Worm (Caenorhabditis elegans) whole organism, dauer: Measurements from ENCODE around the gene F44F4.3.
"Not testable (repeated sequence)": the region's sequence is repeated elsewhere in the genome, so short reads cannot be mapped to it uniquely, and the experiment has no call there.

Experiments
- unc-62 ChIP-seq: sonication (generic microtip); optimal IDR thresholded peaks from 2 replicates; lab custom pipeline; 2017; ENCODE audit warnings: missing biosample characterization, missing genetic modification reagents, missing genetic modification characterization

F44F4.3 gene

DNA sequence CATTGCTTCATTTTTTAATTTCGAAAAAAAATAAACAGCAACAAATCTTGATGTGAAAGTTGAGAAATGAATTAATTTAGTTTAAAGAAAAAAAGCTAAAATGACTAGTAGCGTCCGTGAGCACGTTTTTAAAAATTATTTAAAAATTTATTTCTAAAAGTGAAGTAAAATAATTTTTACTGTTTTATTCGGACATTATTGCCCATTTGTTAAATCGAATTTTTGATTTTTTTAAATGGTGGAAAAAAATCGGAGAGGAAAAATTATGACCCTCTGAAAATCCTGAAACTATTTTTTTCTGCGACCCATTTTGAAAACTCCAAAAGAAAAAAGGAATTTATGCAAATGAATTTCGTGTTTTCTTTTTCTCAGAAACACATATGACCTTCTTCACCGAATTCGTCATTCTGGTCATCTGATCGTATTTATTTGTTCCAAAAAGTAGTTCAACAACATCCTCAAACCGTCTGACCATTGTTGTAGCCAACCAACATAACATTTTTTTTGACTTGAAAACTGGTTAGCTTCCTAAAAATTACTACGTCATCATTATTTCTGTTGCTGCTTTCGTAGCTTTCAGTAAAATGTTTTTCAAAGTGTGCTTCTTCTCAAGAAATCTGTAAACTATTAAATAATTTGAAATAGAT, at the start of gene F44F4.3:
Gene F44F4.3, minus strand, starts transcription at position 51 of the 647 bp plus-strand sequence.
- TF ChIP-seq unc-62 (GFP tag; lab: Kevin White, UChicago): no peak

DNA sequence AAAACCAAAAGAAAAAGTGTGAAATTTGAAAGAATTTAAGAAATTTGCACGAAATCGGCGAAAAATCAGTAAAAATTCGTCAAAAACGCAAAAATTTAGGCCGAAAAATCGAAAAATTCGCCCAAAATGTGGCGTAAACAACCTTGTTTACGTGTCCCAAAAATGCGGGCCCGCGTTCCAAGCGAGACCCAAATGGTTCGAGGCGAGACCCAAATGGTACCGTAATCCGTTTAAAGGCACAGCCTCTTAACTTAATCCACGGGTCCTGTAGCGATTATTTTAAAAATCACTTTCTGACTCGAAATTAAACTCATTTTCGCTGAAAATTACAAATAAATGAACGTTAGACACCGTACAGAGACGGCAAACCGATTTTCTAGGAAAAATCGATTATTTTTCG, 49.6 kb upstream of the F44F4.3 start:
- no peak for TF ChIP-seq unc-62 (GFP tag; lab: Kevin White, UChicago)

DNA sequence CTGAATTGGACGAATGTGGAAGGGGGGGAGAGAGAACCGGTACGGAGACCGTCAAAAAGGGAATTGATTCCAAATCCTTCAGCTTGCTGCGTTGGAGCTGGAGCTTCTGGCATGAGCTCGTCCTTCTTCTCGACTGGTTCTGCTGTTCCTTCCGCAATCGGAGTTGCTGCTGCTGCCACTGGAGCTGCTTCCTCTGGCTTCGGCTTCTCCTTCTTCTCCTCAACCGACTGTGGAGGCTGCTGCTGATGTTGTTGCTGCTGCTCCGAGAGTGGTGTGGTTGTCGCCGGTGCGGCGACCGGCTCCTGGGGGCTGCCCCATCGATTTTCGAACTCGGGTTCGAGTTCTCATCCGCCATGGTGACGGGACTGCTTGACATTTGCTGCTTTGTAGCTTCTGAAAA, 49.1 kb upstream of the F44F4.3 start, which contains the start of gene R03D7.2:
Gene R03D7.2, minus strand, starts transcription at position 399 of the 400 bp plus-strand sequence.
- TF ChIP-seq unc-62 (GFP tag; lab: Kevin White, UChicago): no peak

DNA sequence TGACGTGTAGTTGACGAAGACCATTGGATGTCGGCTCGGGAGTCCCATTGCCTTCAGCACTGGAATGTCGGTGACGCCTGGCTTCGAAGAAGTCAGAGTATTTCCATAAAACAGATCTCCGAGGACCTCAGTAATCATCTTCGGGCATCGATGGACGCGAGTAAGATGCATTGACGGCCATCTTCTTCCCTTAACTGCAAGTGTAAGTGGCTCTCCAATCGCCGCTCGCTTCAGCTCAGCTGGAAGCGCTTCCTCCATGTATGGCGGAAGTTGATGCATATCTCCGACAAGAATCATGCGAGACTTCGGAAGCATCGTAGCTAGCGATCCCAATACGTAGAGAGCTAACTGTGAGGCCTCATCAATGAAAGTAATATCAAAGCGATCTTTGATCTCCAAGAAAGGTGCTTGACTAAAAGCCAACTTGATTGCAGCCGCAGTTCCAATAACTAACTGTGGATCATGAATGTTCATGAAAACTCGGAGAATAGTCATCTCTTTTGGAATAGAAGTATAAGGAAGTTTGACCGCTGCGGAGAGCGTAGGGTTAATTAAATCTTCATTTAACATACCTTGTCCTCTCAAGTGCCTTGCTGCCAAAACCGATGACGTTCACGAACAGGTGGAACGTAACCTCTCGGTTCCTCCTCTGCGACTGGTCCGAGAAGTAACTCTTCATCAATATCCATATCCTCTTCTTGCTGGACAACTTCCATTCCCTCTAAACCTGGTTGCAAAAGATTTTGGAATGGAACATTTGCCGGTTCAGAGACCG, 48.4 kb upstream of the F44F4.3 start:
- TF ChIP-seq unc-62 (GFP tag; lab: Kevin White, UChicago): no peak

DNA sequence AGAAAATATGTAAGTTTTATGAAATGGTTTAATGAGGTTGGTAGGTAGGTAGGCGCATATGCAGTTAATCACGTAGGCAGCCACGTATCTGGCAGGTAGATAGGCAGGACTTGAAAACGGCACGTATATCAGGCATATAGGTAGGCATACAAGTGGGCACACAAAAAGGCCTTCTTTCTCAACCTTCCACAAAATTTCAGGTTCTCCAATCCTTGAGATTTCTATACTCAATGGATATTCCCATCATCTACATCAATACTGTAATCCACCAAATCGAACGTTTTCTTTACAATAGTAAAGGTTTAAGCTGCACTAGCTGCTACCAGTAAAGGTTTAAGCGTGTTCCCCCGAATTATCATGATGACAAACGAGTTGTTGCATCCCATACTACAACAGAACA, 46.6 kb upstream of the F44F4.3 start:
- TF ChIP-seq unc-62 (GFP tag; lab: Kevin White, UChicago): no peak

DNA sequence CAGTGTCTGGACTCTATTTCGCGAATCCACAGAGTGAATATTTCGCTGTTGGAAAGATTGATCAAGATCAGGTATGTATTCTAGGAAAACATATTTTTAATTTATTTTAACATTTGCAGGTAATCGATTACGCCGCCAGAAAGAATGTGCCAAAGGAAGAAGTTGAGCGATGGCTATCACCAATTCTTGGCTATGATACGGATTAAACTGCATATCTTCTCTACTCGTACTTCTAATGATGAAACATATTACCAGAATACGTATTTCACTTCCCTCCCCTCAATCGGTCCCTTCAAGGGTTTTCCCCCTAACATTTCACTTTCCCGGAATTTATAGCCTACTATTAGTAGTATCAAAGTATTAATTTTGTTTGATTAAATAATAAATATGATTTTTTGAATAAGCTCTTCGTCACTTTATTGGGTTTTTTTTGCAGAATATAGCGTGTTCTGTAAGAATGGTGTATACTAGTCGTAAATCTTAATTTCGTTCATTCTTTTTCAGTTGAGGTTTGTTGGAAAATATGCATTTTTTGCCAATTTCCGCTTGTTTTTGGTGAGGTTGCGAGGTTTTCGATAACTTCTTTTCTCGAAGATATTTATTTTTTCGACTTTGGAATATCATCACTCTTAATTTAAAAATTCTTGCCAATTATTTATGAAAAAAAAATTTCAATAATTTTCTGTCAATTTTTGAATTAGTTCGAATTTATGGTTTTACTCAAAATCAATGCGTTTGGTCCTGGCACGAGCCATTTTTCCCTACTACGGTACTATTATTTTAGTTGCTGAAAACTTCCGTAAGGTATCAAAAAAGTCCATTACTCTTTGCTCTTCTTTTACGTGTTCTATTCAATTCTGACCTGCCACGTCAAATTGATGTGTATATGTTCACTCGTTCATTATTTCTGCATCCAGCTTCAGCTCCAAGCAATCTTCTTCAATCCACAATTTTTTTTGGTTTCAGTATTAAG, 45.2 kb upstream of the F44F4.3 start:
- no peak for TF ChIP-seq unc-62 (GFP tag; lab: Kevin White, UChicago)

DNA sequence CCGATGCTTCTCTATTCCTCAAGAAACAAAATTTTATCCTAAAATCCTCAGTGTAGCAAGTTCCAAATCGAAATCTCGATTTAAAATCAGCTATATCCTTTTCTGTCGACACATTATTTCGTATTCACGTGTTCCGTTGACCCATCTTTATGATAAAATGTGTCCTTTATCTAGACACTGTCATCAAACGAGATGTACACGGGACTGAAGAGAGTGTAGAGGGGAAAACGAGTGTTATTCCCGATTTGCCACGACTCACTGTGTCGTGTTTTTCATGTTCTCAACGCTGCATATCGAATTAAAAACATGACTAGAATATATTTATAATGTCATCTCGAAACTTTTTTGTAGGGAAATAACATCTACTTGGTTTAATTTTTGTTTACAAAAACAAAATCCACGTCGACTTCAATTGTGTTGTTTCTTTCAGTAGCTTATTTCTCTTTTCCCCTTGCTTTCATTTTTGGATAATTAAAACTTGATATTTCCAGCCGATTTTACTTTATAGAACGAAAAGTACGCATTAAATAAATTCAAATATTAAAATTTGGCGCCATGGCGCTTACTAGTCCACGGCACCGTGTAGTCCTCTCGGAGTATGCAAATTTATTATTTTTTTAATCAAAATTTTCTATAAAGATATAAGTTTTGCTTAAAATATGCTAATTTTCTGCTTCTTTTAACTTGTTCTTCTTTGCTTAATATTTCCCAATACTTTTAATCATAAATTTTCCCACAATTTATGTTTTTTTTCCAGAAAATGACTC, 40.3 kb upstream of the F44F4.3 start, which contains the start of gene metr-1:
Gene metr-1, plus strand, starts transcription at position 758 of the 767 bp plus-strand sequence.
- no peak for TF ChIP-seq unc-62 (GFP tag; lab: Kevin White, UChicago)

DNA sequence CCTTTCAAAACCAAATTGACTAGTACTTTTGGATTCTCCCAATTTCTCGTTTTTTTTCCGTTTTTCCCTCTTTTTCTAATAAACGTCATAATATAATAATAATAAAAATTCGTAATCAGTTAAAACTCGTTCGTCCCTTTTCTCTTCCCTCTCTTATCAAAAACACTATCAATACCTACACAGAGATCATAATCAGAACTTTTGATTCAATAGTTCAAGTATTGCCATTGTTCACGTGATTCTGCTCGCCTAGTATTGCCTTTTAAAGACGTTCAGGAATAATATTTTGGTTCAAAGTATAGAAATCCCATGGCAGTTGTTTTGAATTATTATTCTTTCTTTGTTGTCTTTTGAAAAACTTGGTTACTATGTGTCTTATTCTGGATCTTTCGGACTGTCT, 39.0 kb upstream of the F44F4.3 start:
- TF ChIP-seq unc-62 (GFP tag; lab: Kevin White, UChicago): no peak

DNA sequence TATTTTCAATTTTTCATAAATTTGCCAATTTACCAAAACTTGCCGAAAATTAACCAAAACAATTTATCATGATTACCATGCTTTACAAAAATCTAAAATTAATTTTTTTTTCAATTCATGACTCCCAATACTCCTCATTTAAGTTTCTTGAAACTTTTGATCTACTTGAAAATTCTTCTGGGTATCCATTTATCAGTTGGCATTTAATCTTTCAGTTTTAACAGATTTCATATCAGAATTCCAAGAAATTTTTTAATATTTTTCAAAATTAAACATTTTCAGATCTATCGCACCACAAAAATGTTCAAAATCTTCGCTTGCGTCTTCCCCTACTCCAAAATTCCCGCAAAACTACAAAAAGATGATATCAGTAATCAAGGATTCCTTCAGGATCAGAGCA, 38.2 kb upstream of the F44F4.3 start, which contains the start of gene Y19D2B.2:
Gene Y19D2B.2, plus strand, starts transcription at position 301 of the 400 bp plus-strand sequence.
- no peak for TF ChIP-seq unc-62 (GFP tag; lab: Kevin White, UChicago)

DNA sequence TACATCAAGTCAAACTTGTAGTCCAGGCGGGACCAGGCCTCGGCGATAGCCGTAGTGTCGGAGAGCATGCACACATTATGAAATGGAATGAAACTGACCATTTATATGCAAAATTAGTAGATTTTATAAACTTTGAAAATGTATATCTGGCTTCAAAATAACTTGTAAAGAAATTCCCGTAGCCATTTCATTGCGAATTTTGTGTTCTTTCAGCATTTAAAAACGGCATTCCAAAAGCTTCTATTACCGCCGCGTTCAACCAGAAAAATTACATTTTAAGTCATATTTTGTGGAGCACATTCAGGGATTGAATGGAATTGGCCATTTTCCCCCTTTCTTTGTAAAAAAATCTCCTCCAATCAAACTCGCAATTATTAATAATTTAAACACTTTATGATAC, 37.2 kb upstream of the F44F4.3 start, which contains the start of gene Y19D2B.1:
Gene Y19D2B.1, minus strand, starts transcription at position 101 of the 400 bp plus-strand sequence.
- TF ChIP-seq unc-62 (GFP tag; lab: Kevin White, UChicago): not testable (repeated sequence)

DNA sequence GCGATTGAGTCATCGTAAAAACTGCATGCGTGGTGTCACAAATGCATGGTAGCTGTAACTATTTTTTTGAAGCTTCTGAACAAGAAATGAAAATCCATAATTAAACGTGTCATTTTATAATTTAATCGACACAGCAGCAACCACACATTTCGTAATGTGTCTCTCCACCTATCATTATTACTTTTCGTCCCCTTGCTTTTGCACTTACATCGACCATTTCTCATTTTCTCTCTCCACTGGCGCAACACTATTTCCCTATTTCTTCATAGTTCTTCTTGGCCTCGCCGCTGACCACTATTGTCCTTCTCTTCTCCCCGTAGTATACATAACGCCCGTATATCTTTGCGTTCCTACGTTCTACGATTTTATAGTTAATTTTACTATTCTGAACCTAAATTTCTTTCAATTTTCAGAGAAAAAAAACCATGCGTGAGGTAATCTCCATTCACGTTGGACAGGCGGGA, 32.6 kb upstream of the F44F4.3 start, which contains the start of gene tba-4:
Gene tba-4, plus strand, starts transcription at position 414 of the 464 bp plus-strand sequence.
- TF ChIP-seq unc-62 (GFP tag; lab: Kevin White, UChicago): no peak

DNA sequence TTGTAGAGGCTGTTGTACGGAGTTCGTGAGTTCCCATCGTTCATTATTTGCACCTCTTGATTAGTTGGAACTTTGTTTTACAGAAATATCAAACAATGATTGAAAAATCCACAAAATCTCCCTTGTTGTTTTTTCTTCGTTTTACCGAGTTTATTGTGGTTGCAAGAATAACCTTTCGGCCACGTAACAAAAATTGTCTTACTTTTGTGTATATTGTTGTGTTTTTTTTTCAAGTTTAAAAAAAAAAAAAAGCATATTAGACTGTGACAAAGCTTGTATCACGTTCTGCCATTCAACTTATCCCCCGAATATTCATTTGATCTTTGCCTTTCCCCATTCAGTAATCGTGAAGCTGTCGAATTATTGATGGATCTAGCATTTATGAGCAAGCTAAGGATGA, 31.5 kb upstream of the F44F4.3 start, which contains the start of gene F44F4.10:
Gene F44F4.10, minus strand, starts transcription at position 101 of the 400 bp plus-strand sequence.
- TF ChIP-seq unc-62 (GFP tag; lab: Kevin White, UChicago): no peak

DNA sequence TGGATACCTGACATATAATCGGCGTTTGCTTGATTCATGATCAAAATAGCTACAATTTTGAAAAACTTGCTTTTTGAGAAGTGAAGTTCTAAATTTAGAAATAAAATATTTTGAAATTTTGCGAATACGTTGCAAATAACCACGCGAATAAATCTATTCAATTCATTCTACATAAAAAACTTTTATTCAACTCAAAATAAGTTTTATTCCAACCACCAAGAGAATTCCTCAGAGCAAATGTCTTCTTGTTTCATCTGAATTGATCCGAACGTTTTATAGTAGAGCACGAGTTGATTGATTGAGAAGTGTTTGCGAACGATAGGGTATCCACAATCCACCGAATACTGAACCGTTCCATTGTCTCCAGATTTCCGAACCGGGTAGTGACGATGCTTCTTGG, 30.0 kb upstream of the F44F4.3 start, which contains the start of gene F44F4.9:
Gene F44F4.9, minus strand, starts transcription at position 101 of the 400 bp plus-strand sequence.
- no peak for TF ChIP-seq unc-62 (GFP tag; lab: Kevin White, UChicago)

DNA sequence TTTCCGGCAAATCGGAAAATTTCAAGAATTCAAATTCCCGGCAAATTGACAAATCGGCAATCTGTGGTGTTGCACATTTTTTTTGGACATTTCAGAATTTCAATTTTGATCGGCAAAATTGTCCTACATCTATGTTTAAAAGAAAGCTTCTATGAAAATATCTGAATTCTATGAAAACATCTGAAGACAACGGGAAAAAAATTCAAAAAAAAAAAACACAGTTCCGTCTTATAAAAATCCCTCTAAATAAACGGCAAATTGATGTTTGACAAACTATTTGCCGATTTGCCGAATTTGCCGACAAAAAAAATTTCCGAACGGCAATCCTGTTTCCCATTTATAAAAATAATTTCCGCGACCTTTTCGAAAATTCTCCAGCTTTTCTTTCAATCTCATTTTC, 28.6 kb upstream of the F44F4.3 start, which contains the start of gene F44F4.15:
Gene F44F4.15, plus strand, starts transcription at position 301 of the 400 bp plus-strand sequence.
- TF ChIP-seq unc-62 (GFP tag; lab: Kevin White, UChicago): no peak
